Fruit fly (Drosophila melanogaster): ENCODE data around the gene Galphaf.

dm6 chr3L:16699292-16700026, 31.7 kb upstream of the Galphaf start:
- TF ChIP-seq Sox15 (GFP tag; optimal IDR thresholded peaks at IDR 0.05) (no peak), fd85E (GFP tag; optimal IDR thresholded peaks at IDR 0.05) (no peak), Hr39 (GFP tag; optimal IDR thresholded peaks at IDR 0.05) (no peak), CG6163 (GFP tag; IDR thresholded peaks at IDR 0.05) (no peak), net (GFP tag; optimal IDR thresholded peaks at IDR 0.05) (no peak), topi (GFP tag; optimal IDR thresholded peaks at IDR 0.05) (no peak)

Measured in whole organism, prepupa.